Fruit fly (Drosophila melanogaster) whole organism, prepupa: ENCODE data around the gene CG4576.

ENCODE experiments used
- Blimp-1 ChIP-seq: fragments of 200-800 bp; sonication (Bioruptor generic); optimal IDR thresholded peaks from 3 replicates; lab custom pipeline; 2017; ENCODE audit warnings: missing biosample characterization, missing genetic modification characterization, mild to moderate bottlenecking, moderate library complexity, missing genetic modification reagents
- CG10631 ChIP-seq: fragments of 200-800 bp; sonication (Bioruptor generic); optimal IDR thresholded peaks from 2 replicates; lab custom pipeline; 2016; ENCODE audit warnings: missing biosample characterization, missing genetic modification characterization
- CG11762 ChIP-seq: fragments of 200-800 bp; sonication (Bioruptor generic); optimal IDR thresholded peaks from 3 replicates; lab custom pipeline; 2016; ENCODE audit warnings: missing biosample characterization, missing genetic modification characterization; ENCODE audit not compliant: insufficient read depth
- CG11902 ChIP-seq: fragments of 200-800 bp; sonication (Bioruptor generic); optimal IDR thresholded peaks from 3 replicates; lab custom pipeline; 2016; ENCODE audit warnings: missing biosample characterization, missing genetic modification characterization
- CG1621 ChIP-seq: fragments of 200-800 bp; sonication (Bioruptor generic); optimal IDR thresholded peaks from 3 replicates; lab custom pipeline; 2018; ENCODE audit warnings: missing biosample characterization, mild to moderate bottlenecking, missing genetic modification characterization
- CG16779 ChIP-seq: fragments of 200-800 bp; sonication (Bioruptor generic); optimal IDR thresholded peaks from 3 replicates; lab custom pipeline; 2017; ENCODE audit warnings: missing biosample characterization, mild to moderate bottlenecking, missing genetic modification characterization
- CG34406 ChIP-seq: fragments of 200-800 bp; sonication (Bioruptor generic); optimal IDR thresholded peaks from 3 replicates; lab custom pipeline; 2016; ENCODE audit warnings: missing biosample characterization, missing genetic modification characterization
- CG3919 ChIP-seq: fragments of 200-800 bp; sonication (Bioruptor generic); optimal IDR thresholded peaks from 3 replicates; lab custom pipeline; 2016; ENCODE audit warnings: missing biosample characterization, missing genetic modification characterization
- CG4318 ChIP-seq: fragments of 200-800 bp; sonication (Bioruptor generic); optimal IDR thresholded peaks from 3 replicates; lab custom pipeline; 2017; ENCODE audit warnings: missing biosample characterization, mild to moderate bottlenecking, missing genetic modification characterization
- CG6276 ChIP-seq: fragments of 200-800 bp; sonication (Bioruptor generic); optimal IDR thresholded peaks from 2 replicates; lab custom pipeline; 2017; ENCODE audit warnings: missing biosample characterization, mild to moderate bottlenecking, missing genetic modification characterization
- CG6792 ChIP-seq: fragments of 200-800 bp; sonication (Bioruptor generic); optimal IDR thresholded peaks from 3 replicates; lab custom pipeline; 2016; ENCODE audit warnings: missing biosample characterization, missing genetic modification characterization
- CG6808 ChIP-seq: fragments of 200-800 bp; sonication (Bioruptor generic); optimal IDR thresholded peaks from 3 replicates; lab custom pipeline; 2017; ENCODE audit warnings: missing biosample characterization, missing genetic modification characterization, mild to moderate bottlenecking, moderate library complexity, missing genetic modification reagents
- CG6854 ChIP-seq: fragments of 200-800 bp; sonication (Bioruptor generic); optimal IDR thresholded peaks from 2 replicates; lab custom pipeline; 2017; ENCODE audit warnings: missing biosample characterization, mild to moderate bottlenecking, missing genetic modification characterization
- CG8119 ChIP-seq: fragments of 200-800 bp; sonication (Bioruptor generic); IDR thresholded peaks from 3 replicates; pipeline ENCODE4 v1.3.6; 2022; ENCODE audit warnings: missing biosample characterization, missing genetic modification characterization
- CG8632 ChIP-seq: fragments of 200-800 bp; sonication (Bioruptor generic); optimal IDR thresholded peaks from 3 replicates; lab custom pipeline; 2016; ENCODE audit warnings: missing biosample characterization, missing genetic modification characterization
- Eip93F ChIP-seq: fragments of 200-800 bp; sonication (Bioruptor generic); optimal IDR thresholded peaks from 2 replicates; lab custom pipeline; 2016; ENCODE audit warnings: missing biosample characterization, mild to moderate bottlenecking, missing genetic modification characterization
- Ets21C ChIP-seq: fragments of 200-800 bp; sonication (Bioruptor generic); optimal IDR thresholded peaks from 3 replicates; lab custom pipeline; 2016; ENCODE audit warnings: missing biosample characterization, missing genetic modification characterization
- Ets96B ChIP-seq: fragments of 200-800 bp; optimal IDR thresholded peaks from 2 replicates; lab custom pipeline; 2019; ENCODE audit warnings: missing biosample characterization, mild to moderate bottlenecking, missing genetic modification characterization, moderate library complexity
- Gug ChIP-seq: fragments of 200-800 bp; sonication (Bioruptor generic); IDR thresholded peaks from 2 replicates; pipeline ENCODE4 v1.3.6; 2022; ENCODE audit warnings: missing biosample characterization, missing genetic modification characterization
- Hr38 ChIP-seq: sonication (Bioruptor generic); optimal IDR thresholded peaks from 2 replicates; lab custom pipeline; 2016; ENCODE audit warnings: missing biosample characterization, missing genetic modification characterization
- Hr39 ChIP-seq: fragments of 200-800 bp; sonication (Bioruptor generic); optimal IDR thresholded peaks from 2 replicates; lab custom pipeline; 2016; ENCODE audit warnings: missing biosample characterization, missing genetic modification characterization
- Hr4 ChIP-seq: fragments of 200-800 bp; sonication (Bioruptor generic); optimal IDR thresholded peaks from 3 replicates; lab custom pipeline; 2016; ENCODE audit warnings: missing biosample characterization, missing genetic modification characterization
- Met ChIP-seq: fragments of 200-800 bp; sonication (Bioruptor generic); optimal IDR thresholded peaks from 3 replicates; lab custom pipeline; 2016; ENCODE audit warnings: missing biosample characterization, missing genetic modification characterization
- OdsH ChIP-seq: fragments of 200-800 bp; sonication (Bioruptor generic); optimal IDR thresholded peaks from 3 replicates; lab custom pipeline; 2016; ENCODE audit warnings: missing biosample characterization, missing genetic modification characterization
- Smox ChIP-seq: fragments of 200-800 bp; sonication (Bioruptor generic); optimal IDR thresholded peaks from 3 replicates; lab custom pipeline; 2016; ENCODE audit warnings: missing biosample characterization, missing genetic modification characterization
- Sox102F ChIP-seq: fragments of 200-800 bp; sonication (Bioruptor generic); optimal IDR thresholded peaks from 2 replicates; lab custom pipeline; 2016; ENCODE audit warnings: missing biosample characterization, mild to moderate bottlenecking, missing genetic modification characterization
- Sox14 ChIP-seq: fragments of 200-800 bp; sonication (Bioruptor generic); optimal IDR thresholded peaks from 3 replicates; lab custom pipeline; 2016; ENCODE audit warnings: missing biosample characterization, missing genetic modification characterization
- achi ChIP-seq: fragments of 200-800 bp; sonication (Bioruptor generic); optimal IDR thresholded peaks from 3 replicates; lab custom pipeline; 2016; ENCODE audit warnings: missing biosample characterization, missing genetic modification characterization
- acj6 ChIP-seq: fragments of 200-800 bp; sonication (Bioruptor generic); optimal IDR thresholded peaks from 3 replicates; lab custom pipeline; 2016; ENCODE audit warnings: missing biosample characterization, missing genetic modification characterization
- cyc ChIP-seq: fragments of 200-800 bp; sonication (Bioruptor generic); optimal IDR thresholded peaks from 3 replicates; lab custom pipeline; 2016; ENCODE audit warnings: missing biosample characterization, missing genetic modification characterization
- dac ChIP-seq: fragments of 200-800 bp; sonication (Bioruptor generic); optimal IDR thresholded peaks from 2 replicates; lab custom pipeline; 2017; ENCODE audit warnings: missing biosample characterization, mild to moderate bottlenecking, missing genetic modification characterization
- dsx ChIP-seq: fragments of 200-800 bp; optimal IDR thresholded peaks from 3 replicates; lab custom pipeline; 2019; ENCODE audit warnings: missing biosample characterization, mild to moderate bottlenecking, missing genetic modification characterization, moderate library complexity; ENCODE audit not compliant: poor library complexity, severe bottlenecking
- esn ChIP-seq: fragments of 200-800 bp; sonication (Bioruptor generic); optimal IDR thresholded peaks from 2 replicates; lab custom pipeline; 2016; ENCODE audit warnings: missing biosample characterization, mild to moderate bottlenecking, missing genetic modification characterization, moderate library complexity
- fd59A ChIP-seq: fragments of 200-800 bp; sonication (Bioruptor generic); optimal IDR thresholded peaks from 2 replicates; lab custom pipeline; 2017; ENCODE audit warnings: missing biosample characterization, mild to moderate bottlenecking, missing genetic modification characterization, missing genetic modification reagents
- fd85E ChIP-seq: fragments of 200-800 bp; sonication (Bioruptor generic); optimal IDR thresholded peaks from 3 replicates; lab custom pipeline; 2016; ENCODE audit warnings: missing biosample characterization, missing genetic modification characterization
- fkh ChIP-seq: fragments of 200-800 bp; sonication (Bioruptor generic); optimal IDR thresholded peaks from 3 replicates; lab custom pipeline; 2017; ENCODE audit warnings: missing biosample characterization, mild to moderate bottlenecking, missing genetic modification characterization, moderate library complexity
- lz ChIP-seq: fragments of 200-800 bp; sonication (Bioruptor generic); optimal IDR thresholded peaks from 3 replicates; lab custom pipeline; 2016; ENCODE audit warnings: missing biosample characterization, missing genetic modification characterization
- net ChIP-seq: fragments of 200-800 bp; sonication (Bioruptor generic); optimal IDR thresholded peaks from 3 replicates; lab custom pipeline; 2016; ENCODE audit warnings: missing biosample characterization, missing genetic modification characterization
- pdm3 ChIP-seq: fragments of 200-800 bp; sonication (Bioruptor generic); optimal IDR thresholded peaks from 3 replicates; lab custom pipeline; 2016; ENCODE audit warnings: missing biosample characterization, missing genetic modification characterization
- salr ChIP-seq, 2 experiments: fragments of 200-800 bp; sonication (Bioruptor generic); optimal IDR thresholded peaks; 3 replicates each; lab custom pipeline; 2016 to 2018; ENCODE audit warnings: missing biosample characterization in 2 of 2, missing genetic modification characterization in 2 of 2, mild to moderate bottlenecking in 1 of 2
- spab ChIP-seq: fragments of 200-800 bp; sonication (Bioruptor generic); optimal IDR thresholded peaks from 2 replicates; lab custom pipeline; 2017; ENCODE audit warnings: missing biosample characterization, mild to moderate bottlenecking, missing genetic modification characterization, missing genetic modification reagents
- ss ChIP-seq, 2 experiments: fragments of 200-800 bp; sonication (Bioruptor generic); optimal IDR thresholded peaks; 2 replicates in 1 of 2; 3 replicates in 1 of 2; lab custom pipeline; 2017 to 2018; ENCODE audit warnings: mild to moderate bottlenecking in 2 of 2, missing biosample characterization in 2 of 2, missing genetic modification characterization in 2 of 2, moderate library complexity in 1 of 2
- svp ChIP-seq: fragments of 200-800 bp; sonication (Bioruptor generic); peaks from one replicate; lab custom pipeline; 2016; ENCODE audit warnings: missing biosample characterization, missing genetic modification characterization
- topi ChIP-seq: fragments of 200-800 bp; sonication (Bioruptor generic); optimal IDR thresholded peaks from 3 replicates; lab custom pipeline; 2016; ENCODE audit warnings: missing biosample characterization, missing genetic modification characterization
- vri ChIP-seq: fragments of 200-800 bp; sonication (Bioruptor generic); optimal IDR thresholded peaks from 3 replicates; lab custom pipeline; 2016; ENCODE audit warnings: missing biosample characterization, mild to moderate bottlenecking, missing genetic modification characterization

Gene CG4576

DNA sequence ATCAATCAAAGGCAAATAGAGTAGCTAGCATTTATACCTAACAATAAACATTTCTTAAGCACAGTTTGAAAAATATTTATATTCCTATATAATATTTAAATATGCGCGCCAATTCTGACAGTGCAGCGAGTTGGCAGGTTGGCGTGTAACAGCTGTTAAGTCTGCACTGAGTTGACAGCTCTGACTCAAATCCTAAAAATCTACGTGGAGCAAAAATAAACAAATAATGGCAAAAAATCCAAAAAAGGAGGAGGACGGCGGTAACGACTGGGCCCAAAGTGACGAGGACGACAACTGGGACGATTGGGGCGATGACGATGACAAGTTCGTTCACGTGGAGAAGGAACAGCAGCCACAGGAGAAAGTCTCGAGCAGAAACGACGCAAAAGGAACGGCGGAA, 39.0 kb upstream of the CG4576 start, which contains the start of gene CG9590:
CG9590 (plus strand) TSS at position 166 of the 400 bp plus-strand sequence.
- TF ChIP-seq CG6792 (no peak), CG3919 (GFP tag; lab: Kevin White, UChicago) (no peak), acj6 (no peak), Blimp-1 (GFP tag; lab: Kevin White, UChicago) (no peak), vri (GFP tag; lab: Kevin White, UChicago) (no peak), lz (GFP tag; lab: Kevin White, UChicago) (no peak), topi (no peak), dac (GFP tag; lab: Kevin White, UChicago) (no peak), svp (no peak), Eip93F (GFP tag; lab: Kevin White, UChicago) (no peak), net (GFP tag; lab: Kevin White, UChicago) (no peak), CG4318 (GFP tag; lab: Kevin White, UChicago) (no peak), ss (GFP tag; optimal IDR thresholded peaks at IDR 0.05; lab: Kevin White, UChicago) (no peak), CG11762 (GFP tag; lab: Kevin White, UChicago) (no peak)
- TF ChIP-seq, all 60 proteins: peak for 0

DNA sequence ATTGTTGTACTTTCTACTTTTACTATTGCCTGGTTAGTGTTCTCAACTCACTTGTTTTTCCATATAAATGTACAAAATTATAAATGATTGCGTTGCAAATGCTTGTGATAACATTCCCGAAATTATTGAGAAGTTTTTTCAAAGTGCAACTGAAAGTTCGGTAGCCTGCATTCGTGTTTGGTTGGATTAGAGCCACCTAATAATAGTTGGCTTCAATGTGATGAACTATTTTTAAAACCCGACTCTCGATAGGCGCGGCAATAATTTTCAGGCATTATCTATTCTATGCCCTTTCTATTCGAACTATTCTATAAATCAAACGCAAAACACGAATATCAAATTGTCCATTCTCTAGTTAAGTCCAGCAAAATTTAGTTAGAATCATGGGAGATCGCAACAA, 37.3 kb upstream of the CG4576 start, which contains the start of gene Uros2:
Uros2 (plus strand) TSS at position 301 of the 400 bp plus-strand sequence.
- TF ChIP-seq CG8119 (GFP tag; lab: Robert Waterston, UW) (no peak), acj6 (no peak), CG6792 (no peak), cyc (GFP tag; lab: Kevin White, UChicago) (no peak), Sox14 (GFP tag; lab: Kevin White, UChicago) (no peak), dsx (GFP tag; lab: Kevin White, UChicago) (no peak), Hr38 (no peak), Ets21C (GFP tag; lab: Kevin White, UChicago) (no peak), CG6808 (GFP tag; lab: Kevin White, UChicago) (no peak), topi (no peak), CG6276 (GFP tag; lab: Kevin White, UChicago) (no peak), Sox102F (no peak), ss (GFP tag; optimal IDR thresholded peaks at IDR 0.05; lab: Kevin White, UChicago) (no peak), CG10631 (GFP tag; lab: Kevin White, UChicago) (no peak)

DNA sequence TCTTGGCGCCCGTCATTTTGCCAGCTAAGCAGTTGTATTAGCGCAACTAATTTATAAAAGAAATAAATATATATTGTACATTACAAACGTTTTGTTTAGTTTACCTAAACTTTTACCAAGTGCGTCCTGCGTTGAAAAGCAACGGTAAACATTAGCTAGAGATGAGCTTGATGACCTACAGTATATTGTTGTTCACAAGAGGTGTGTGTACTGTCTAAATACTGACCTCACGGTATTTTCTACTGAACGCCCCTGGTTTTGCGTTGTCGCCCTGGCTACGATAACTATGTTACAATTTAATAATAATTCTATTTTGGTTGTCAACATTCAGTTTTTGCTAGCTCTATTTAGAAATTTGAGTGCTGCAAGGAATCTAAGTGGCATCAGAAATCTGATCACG, 33.1 kb upstream of the CG4576 start, which contains the start of gene Acyp2:
Acyp2 (plus strand) TSS at position 262 of the 400 bp plus-strand sequence.
- TF ChIP-seq dsx (GFP tag; lab: Kevin White, UChicago) = peak; percentile 86
- no peak for TF ChIP-seq CG6276 (GFP tag; lab: Kevin White, UChicago)
- no peak for TF ChIP-seq CG11762 (GFP tag; lab: Kevin White, UChicago)
- TF ChIP-seq esn (GFP tag; lab: Kevin White, UChicago) = peak; percentile 26
- peak; percentile 11 for TF ChIP-seq OdsH (GFP tag; lab: Kevin White, UChicago)
- TF ChIP-seq CG6854 (GFP tag; lab: Kevin White, UChicago) = no peak
- no peak for TF ChIP-seq CG16779 (tag; lab: Kevin White, UChicago)
- TF ChIP-seq spab (GFP tag; lab: Kevin White, UChicago) = no peak
- TF ChIP-seq acj6 = no peak
- TF ChIP-seq fkh (GFP tag; lab: Kevin White, UChicago) = peak; percentile 62
- no peak for TF ChIP-seq CG6808 (GFP tag; lab: Kevin White, UChicago)
- TF ChIP-seq pdm3 (GFP tag; lab: Kevin White, UChicago) = peak; percentile 30
- no peak for TF ChIP-seq CG34406
- peak; percentile 32 for TF ChIP-seq lz (GFP tag; lab: Kevin White, UChicago)
- TF ChIP-seq CG1621 (tag; lab: Kevin White, UChicago) = no peak
- peak; percentile 45 for TF ChIP-seq Hr39 (GFP tag; lab: Kevin White, UChicago)
- TF ChIP-seq Ets96B = no peak
- peak; percentile 22 for TF ChIP-seq CG3919 (GFP tag; lab: Kevin White, UChicago)
- TF ChIP-seq cyc (GFP tag; lab: Kevin White, UChicago) = peak; percentile 37
- no peak for TF ChIP-seq Sox102F
- TF ChIP-seq topi = no peak
- no peak for TF ChIP-seq fd85E (GFP tag; lab: Kevin White, UChicago)
- no peak for TF ChIP-seq CG10631 (GFP tag; lab: Kevin White, UChicago)
- no peak for TF ChIP-seq Gug
- no peak for TF ChIP-seq CG11902 (GFP tag; lab: Kevin White, UChicago)
- no peak for TF ChIP-seq achi
- TF ChIP-seq Blimp-1 (GFP tag; lab: Kevin White, UChicago) = no peak
- no peak for TF ChIP-seq Sox14 (GFP tag; lab: Kevin White, UChicago)
- peak; percentile 7 for TF ChIP-seq Met (GFP tag; lab: Kevin White, UChicago)
- TF ChIP-seq Smox (GFP tag; lab: Kevin White, UChicago) = peak; percentile 22
- TF ChIP-seq CG6792 = no peak
- TF ChIP-seq salr (GFP tag; optimal IDR thresholded peaks at IDR 0.05; lab: Kevin White, UChicago) = no peak
- no peak for TF ChIP-seq fd59A (GFP tag; lab: Kevin White, UChicago)
- TF ChIP-seq CG8632 (GFP tag; lab: Kevin White, UChicago) = no peak
- TF ChIP-seq Hr4 = peak; percentile 0
- TF ChIP-seq net (GFP tag; lab: Kevin White, UChicago) = no peak
